Worm (Caenorhabditis elegans) whole organism, young adult: ENCODE results near the gene C52G5.3.
A peak's percentile ranks its signal among the peaks of the same experiment; 100 is the strongest.

Experiments used
- B0035.1 ChIP-seq: sonication (generic microtip); optimal IDR thresholded peaks from 2 replicates; lab custom pipeline; 2016; ENCODE audit warnings: missing genetic modification characterization, mild to moderate bottlenecking, missing compliant biosample characterization, missing genotype, missing genetic modification reagents
- B0336.3 ChIP-seq: fragments of 200-800 bp; sonication (Bioruptor generic); IDR thresholded peaks from 2 replicates; pipeline ENCODE4 v1.3.6; 2022; ENCODE audit warnings: missing genetic modification characterization, missing compliant biosample characterization
- F39B2.1 ChIP-seq: fragments of 200-800 bp; sonication (Bioruptor generic); IDR thresholded peaks from 2 replicates; pipeline ENCODE4 v1.3.6; 2022; ENCODE audit warnings: missing genetic modification reagents, missing genetic modification characterization, missing compliant biosample characterization
- F49E8.2 ChIP-seq: sonication (generic microtip); optimal IDR thresholded peaks from 3 replicates; lab custom pipeline; 2017; ENCODE audit warnings: missing genetic modification characterization, mild to moderate bottlenecking, missing compliant biosample characterization, antibody characterized with exemption, moderate library complexity; ENCODE audit not compliant: insufficient read depth
- T07F8.4 ChIP-seq: sonication (generic microtip); optimal IDR thresholded peaks from 2 replicates; lab custom pipeline; 2016; ENCODE audit warnings: mild to moderate bottlenecking, missing genetic modification characterization, moderate library complexity, missing compliant biosample characterization
- Y53F4B.3 ChIP-seq: fragments of 200-800 bp; sonication (Bioruptor generic); IDR thresholded peaks from 2 replicates; pipeline ENCODE4 v1.3.6; 2022; ENCODE audit warnings: missing genetic modification reagents, missing genetic modification characterization, missing compliant biosample characterization
- Y67H2A.10 ChIP-seq: fragments of 200-800 bp; sonication (Bioruptor generic); conservative IDR thresholded peaks from 2 replicates; pipeline ENCODE4 v1.3.6; 2022; ENCODE audit warnings: missing genetic modification reagents, missing genetic modification characterization, missing compliant biosample characterization
- ama-1 ChIP-seq, 3 experiments: fragments of 150-350 bp in 1 of 3; sonication (generic microtip) in 2 of 3; optimal IDR thresholded peaks; 2 replicates each; lab custom pipeline; 2014 to 2018; ENCODE audit warnings: missing biosample characterization in 2 of 3, missing genetic modification characterization in 2 of 3, missing genetic modification reagents in 2 of 3
- aptf-2 ChIP-seq: fragments of 200-800 bp; sonication (Bioruptor generic); conservative IDR thresholded peaks from 2 replicates; pipeline ENCODE4 v1.3.6; 2022; ENCODE audit warnings: missing genetic modification reagents, missing genetic modification characterization, missing compliant biosample characterization
- attf-6 ChIP-seq: fragments of 200-800 bp; sonication (Bioruptor generic); IDR thresholded peaks from 2 replicates; pipeline ENCODE4 v1.3.6; 2022; ENCODE audit warnings: missing genetic modification reagents, missing genetic modification characterization, missing compliant biosample characterization
- bed-2 ChIP-seq: fragments of 200-800 bp; sonication (Bioruptor generic); IDR thresholded peaks from 2 replicates; pipeline ENCODE4 v1.3.6; 2022; ENCODE audit warnings: missing genetic modification reagents, missing genetic modification characterization, missing compliant biosample characterization
- ceh-40 ChIP-seq: fragments of 200-800 bp; sonication (Bioruptor generic); IDR thresholded peaks from 2 replicates; pipeline ENCODE4 v1.3.6; 2022; ENCODE audit warnings: missing genetic modification characterization, missing compliant biosample characterization
- dox-1 ChIP-seq: fragments of 200-800 bp; sonication (Bioruptor generic); IDR thresholded peaks from 2 replicates; pipeline ENCODE4 v1.3.6; 2022; ENCODE audit warnings: missing genetic modification reagents, missing genetic modification characterization, missing compliant biosample characterization
- dpl-1 ChIP-seq: fragments of 150-350 bp; optimal IDR thresholded peaks from 2 replicates; lab custom pipeline; 2014; ENCODE audit warnings: missing biosample characterization, missing genetic modification reagents, missing genetic modification characterization
- efl-1 ChIP-seq: fragments of 150-350 bp; optimal IDR thresholded peaks from 2 replicates; lab custom pipeline; 2014; ENCODE audit warnings: missing biosample characterization, missing genetic modification reagents, missing genetic modification characterization
- ets-4 ChIP-seq: fragments of 200-800 bp; sonication (Bioruptor generic); optimal IDR thresholded peaks from 2 replicates; lab custom pipeline; 2018; ENCODE audit warnings: mild to moderate bottlenecking, missing genetic modification characterization, missing compliant biosample characterization
- fkh-3 ChIP-seq: sonication (generic microtip); optimal IDR thresholded peaks from 2 replicates; lab custom pipeline; 2016; ENCODE audit warnings: mild to moderate bottlenecking, missing genetic modification characterization, missing compliant biosample characterization
- hlh-26 ChIP-seq: fragments of 200-800 bp; sonication (Bioruptor generic); conservative IDR thresholded peaks from 2 replicates; pipeline ENCODE4 v1.3.6; 2022; ENCODE audit warnings: missing genetic modification reagents, missing genetic modification characterization, missing compliant biosample characterization
- hrde-1 ChIP-seq: sonication (generic microtip); optimal IDR thresholded peaks from 2 replicates; lab custom pipeline; 2016; ENCODE audit warnings: missing genetic modification characterization, mild to moderate bottlenecking, missing compliant biosample characterization, moderate library complexity, missing genotype, missing genetic modification reagents, borderline replicate concordance
- hsf-1 ChIP-seq: fragments of 200-800 bp; sonication (Bioruptor generic); IDR thresholded peaks from 2 replicates; pipeline ENCODE4 v1.3.6; 2022; ENCODE audit warnings: missing genetic modification reagents, missing genetic modification characterization, missing compliant biosample characterization
- lag-1 ChIP-seq: fragments of 200-800 bp; sonication (Bioruptor generic); IDR thresholded peaks from 2 replicates; pipeline ENCODE4 v1.3.6; 2022; ENCODE audit warnings: missing genetic modification reagents, missing genetic modification characterization, missing compliant biosample characterization
- let-607 ChIP-seq, 2 experiments: fragments of 200-800 bp in 1 of 2; sonication (Bioruptor generic) in 1 of 2; sonication (generic microtip) in 1 of 2; optimal IDR thresholded peaks; 2 replicates each; lab custom pipeline; 2016 to 2018; ENCODE audit warnings: mild to moderate bottlenecking in 2 of 2, missing compliant biosample characterization in 2 of 2, missing genetic modification characterization in 2 of 2, moderate library complexity in 2 of 2, missing genotype in 1 of 2
- madf-6 ChIP-seq: fragments of 200-800 bp; sonication (Bioruptor generic); IDR thresholded peaks from 2 replicates; pipeline ENCODE4 v1.3.6; 2022; ENCODE audit warnings: missing genetic modification reagents, missing genetic modification characterization, missing compliant biosample characterization
- madf-8 ChIP-seq: fragments of 200-800 bp; sonication (Bioruptor generic); conservative IDR thresholded peaks from 2 replicates; pipeline ENCODE4 v1.3.6; 2022; ENCODE audit warnings: missing genetic modification reagents, missing genetic modification characterization, missing compliant biosample characterization
- nfya-1 ChIP-seq: sonication (generic microtip); optimal IDR thresholded peaks from 2 replicates; lab custom pipeline; 2017; ENCODE audit warnings: antibody characterized with exemption, missing compliant biosample characterization, missing genetic modification characterization, borderline replicate concordance; ENCODE audit not compliant: insufficient read depth
- nhr-27 ChIP-seq: fragments of 200-800 bp; sonication (Bioruptor generic); optimal IDR thresholded peaks from 2 replicates; lab custom pipeline; 2018; ENCODE audit warnings: mild to moderate bottlenecking, missing genetic modification characterization, moderate library complexity, missing compliant biosample characterization
- nhr-90 ChIP-seq: sonication (generic microtip); optimal IDR thresholded peaks from 2 replicates; lab custom pipeline; 2016; ENCODE audit warnings: missing genotype, mild to moderate bottlenecking, missing genetic modification characterization, missing compliant biosample characterization
- pbrm-1 ChIP-seq: fragments of 200-800 bp; sonication (Bioruptor generic); IDR thresholded peaks from 2 replicates; pipeline ENCODE4 v1.3.6; 2022; ENCODE audit warnings: missing genetic modification reagents, missing genetic modification characterization, missing compliant biosample characterization
- rcor-1 ChIP-seq: fragments of 200-800 bp; sonication (Bioruptor generic); IDR thresholded peaks from 2 replicates; pipeline ENCODE4 v1.3.6; 2022; ENCODE audit warnings: missing genetic modification reagents, missing genetic modification characterization, missing compliant biosample characterization
- rec-8 ChIP-seq, 2 experiments: sonication (generic microtip); optimal IDR thresholded peaks; 2 replicates each; lab custom pipeline; 2016; ENCODE audit warnings: mild to moderate bottlenecking in 2 of 2, missing genetic modification characterization in 2 of 2, missing genetic modification reagents in 2 of 2, missing genotype in 2 of 2, missing biosample characterization in 1 of 2, missing compliant biosample characterization in 1 of 2, moderate library complexity in 1 of 2
- rpc-1 ChIP-seq, 2 experiments: fragments of 150-350 bp in 1 of 2; sonication (generic microtip) in 1 of 2; optimal IDR thresholded peaks; 2 replicates each; lab custom pipeline; 2014 to 2018; ENCODE audit warnings: missing biosample characterization in 1 of 2, missing genetic modification characterization in 1 of 2, missing genetic modification reagents in 1 of 2, missing genotype in 1 of 2
- sdz-38 ChIP-seq: sonication (generic microtip); optimal IDR thresholded peaks from 2 replicates; lab custom pipeline; 2016; ENCODE audit warnings: missing genotype, missing genetic modification characterization, missing compliant biosample characterization
- tbp1 ChIP-seq: fragments of 200-800 bp; sonication (Bioruptor generic); optimal IDR thresholded peaks from 2 replicates; lab custom pipeline; 2018; ENCODE audit warnings: mild to moderate bottlenecking, missing genetic modification characterization, missing compliant biosample characterization
- tbx-9 ChIP-seq: sonication (generic microtip); optimal IDR thresholded peaks from 2 replicates; lab custom pipeline; 2016; ENCODE audit warnings: borderline replicate concordance, missing genetic modification characterization, inconsistent platforms, missing compliant biosample characterization
- tlf-1 ChIP-seq: fragments of 200-800 bp; sonication (Bioruptor generic); optimal IDR thresholded peaks from 2 replicates; lab custom pipeline; 2018; ENCODE audit warnings: mild to moderate bottlenecking, missing genetic modification characterization, missing compliant biosample characterization
- unc-130 ChIP-seq: sonication (generic microtip); optimal IDR thresholded peaks from 2 replicates; lab custom pipeline; 2016; ENCODE audit warnings: missing genetic modification reagents, missing genetic modification characterization, missing compliant biosample characterization
- unc-62 ChIP-seq: fragments of 150-350 bp; optimal IDR thresholded peaks from 2 replicates; lab custom pipeline; 2014; ENCODE audit warnings: missing biosample characterization, missing genetic modification reagents, missing genetic modification characterization
- xnd-1 ChIP-seq: sonication (generic microtip); optimal IDR thresholded peaks from 2 replicates; lab custom pipeline; 2016; ENCODE audit warnings: missing genotype, missing genetic modification reagents, missing genetic modification characterization, missing compliant biosample characterization
- zfh-2 ChIP-seq: fragments of 200-800 bp; sonication (Bioruptor generic); conservative IDR thresholded peaks from 2 replicates; pipeline ENCODE4 v1.3.6; 2022; ENCODE audit warnings: missing genetic modification reagents, missing genetic modification characterization, missing compliant biosample characterization
- zim-3 ChIP-seq: sonication (generic microtip); optimal IDR thresholded peaks from 2 replicates; lab custom pipeline; 2017; ENCODE audit warnings: mild to moderate bottlenecking, missing genetic modification characterization, moderate library complexity, missing compliant biosample characterization
- ztf-18 ChIP-seq: sonication (generic microtip); optimal IDR thresholded peaks from 2 replicates; lab custom pipeline; 2016; ENCODE audit warnings: missing genotype, mild to moderate bottlenecking, missing genetic modification characterization, missing compliant biosample characterization
- ztf-22 ChIP-seq: fragments of 200-800 bp; sonication (Bioruptor generic); optimal IDR thresholded peaks from 2 replicates; lab custom pipeline; 2018; ENCODE audit warnings: mild to moderate bottlenecking, missing genetic modification characterization, moderate library complexity, missing compliant biosample characterization
- ztf-25 ChIP-seq: fragments of 200-800 bp; sonication (Bioruptor generic); IDR thresholded peaks from 2 replicates; pipeline ENCODE4 v1.3.6; 2022; ENCODE audit warnings: missing genetic modification reagents, missing genetic modification characterization, missing compliant biosample characterization
- ztf-26 ChIP-seq: sonication (generic microtip); optimal IDR thresholded peaks from 2 replicates; lab custom pipeline; 2017; ENCODE audit warnings: missing genetic modification characterization, missing compliant biosample characterization
- ztf-28 ChIP-seq: fragments of 200-800 bp; sonication (Bioruptor generic); IDR thresholded peaks from 2 replicates; pipeline ENCODE4 v1.3.6; 2022; ENCODE audit warnings: missing genetic modification reagents, missing genetic modification characterization, missing compliant biosample characterization

C52G5.3 gene

ce11 chrX:12846043-12846442 lies at the start of gene C52G5.3:
TSS of gene C52G5.3 (minus strand) at chrX:12846143.
- TF ChIP-seq ztf-25 (no peak), ets-4 (GFP tag; lab: Kevin White, UChicago) (no peak), dox-1 (GFP tag; lab: Robert Waterston, UW) (no peak), rcor-1 (GFP tag; lab: Robert Waterston, UW) (no peak), fkh-3 (tag; lab: Kevin White, UChicago) (no peak), efl-1 (GFP tag; lab: Kevin White, UChicago) (no peak), F39B2.1 (GFP tag; lab: Robert Waterston, UW) (no peak), hsf-1 (GFP tag; lab: Robert Waterston, UW) (no peak), B0336.3 (GFP tag; lab: Robert Waterston, UW) (no peak), nfya-1 (tag; lab: Kevin White, UChicago) (no peak), Y67H2A.10 (no peak), zfh-2 (no peak), tbp1 (GFP tag; lab: Kevin White, UChicago) (no peak), dpl-1 (GFP tag; lab: Kevin White, UChicago) (no peak), let-607 (tag; optimal IDR thresholded peaks at IDR 0.05; lab: Kevin White, UChicago) (no peak), rpc-1 (optimal IDR thresholded peaks at IDR 0.05; lab: Kevin White, UChicago) (no peak), rpc-1 (tag; optimal IDR thresholded peaks at IDR 0.05; lab: Kevin White, UChicago) (no peak), bed-2 (GFP tag; lab: Robert Waterston, UW) (no peak), attf-6 (no peak)
- TF ChIP-seq, all 124 proteins: peak for 0

ce11 chrX:12889837-12890449 lies 44.0 kb upstream of the C52G5.3 start:
- TF ChIP-seq F49E8.2 (tag; lab: Kevin White, UChicago): no peak
- TF ChIP-seq madf-8: no peak
- peak; percentile 27 to 76 for TF ChIP-seq rec-8 (tag; optimal IDR thresholded peaks at IDR 0.05; lab: Kevin White, UChicago)
- TF ChIP-seq sdz-38: no peak
- TF ChIP-seq aptf-2 (GFP tag; lab: Robert Waterston, UW): 0 out of 2 replicates have a peak, but pooled peaks have one; percentile 28
- TF ChIP-seq T07F8.4 (tag; lab: Kevin White, UChicago): peak; percentile 16
- TF ChIP-seq tlf-1: no peak
- no peak for TF ChIP-seq tbx-9 (tag; lab: Kevin White, UChicago)
- TF ChIP-seq nhr-27 (tag; lab: Kevin White, UChicago): no peak
- TF ChIP-seq B0035.1 (tag; lab: Kevin White, UChicago): peak; percentile 71
- TF ChIP-seq lag-1 (GFP tag; lab: Robert Waterston, UW): 0 out of 2 replicates have a peak, but pooled peaks have one; percentile 46
- peak; percentile 73 for TF ChIP-seq pbrm-1 (GFP tag; lab: Robert Waterston, UW)
- 0 out of 2 replicates have a peak, but pooled peaks have one; percentile 29 for TF ChIP-seq ceh-40 (GFP tag; lab: Robert Waterston, UW)
- TF ChIP-seq unc-62 (GFP tag; lab: Kevin White, UChicago): no peak
- TF ChIP-seq rcor-1 (GFP tag; lab: Robert Waterston, UW): peak; percentile 72
- peak; percentile 75 for TF ChIP-seq ztf-18 (tag; lab: Kevin White, UChicago)
- peak; percentile 70 for TF ChIP-seq nhr-90 (tag; lab: Kevin White, UChicago)
- no peak for TF ChIP-seq ama-1 (optimal IDR thresholded peaks at IDR 0.05; lab: Kevin White, UChicago)
- peak; percentile 41 to 65 for TF ChIP-seq ama-1 (GFP tag; optimal IDR thresholded peaks at IDR 0.05; lab: Kevin White, UChicago)
- no peak for TF ChIP-seq ztf-28 (GFP tag; lab: Robert Waterston, UW)
- TF ChIP-seq zfh-2: no peak
- no peak for TF ChIP-seq Y53F4B.3
- peak; percentile 14 for TF ChIP-seq zim-3 (tag; lab: Kevin White, UChicago)
- TF ChIP-seq unc-130 (GFP tag; lab: Kevin White, UChicago): peak; percentile 15
- peak; percentile 57 for TF ChIP-seq ztf-26 (tag; lab: Kevin White, UChicago)
- no peak for TF ChIP-seq xnd-1
- TF ChIP-seq madf-6 (GFP tag; lab: Robert Waterston, UW): no peak
- TF ChIP-seq hlh-26 (GFP tag; lab: Robert Waterston, UW): no peak
- no peak for TF ChIP-seq efl-1 (GFP tag; lab: Kevin White, UChicago)
- TF ChIP-seq ztf-22: no peak
- peak; percentile 38 for TF ChIP-seq hrde-1 (tag; lab: Kevin White, UChicago)
